Fruit fly (Drosophila melanogaster): Measurements from ENCODE around the gene TpnC73F.

TpnC73F gene

DNA sequence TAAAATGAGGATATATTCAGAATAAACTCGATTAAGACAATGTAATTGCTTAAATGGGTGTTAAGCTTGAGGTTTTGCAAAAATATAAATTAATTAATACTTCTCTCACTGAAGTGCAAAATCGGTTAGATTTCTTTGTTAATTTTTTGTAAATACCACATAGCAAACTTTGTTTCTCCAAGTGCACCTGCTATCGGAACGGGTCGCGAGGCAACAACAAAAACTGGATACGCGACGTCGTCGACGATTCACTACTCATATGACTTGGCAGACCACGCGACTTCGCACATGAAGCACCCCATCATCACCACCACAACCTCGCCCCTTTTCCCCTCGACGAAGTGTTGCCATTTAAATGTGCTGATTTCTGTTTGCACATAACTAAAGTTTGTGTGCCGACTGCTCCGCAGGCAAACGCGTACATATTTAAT, 38.8 kb upstream of the TpnC73F start (continued):
- TF ChIP-seq slou (GFP tag; optimal IDR thresholded peaks at IDR 0.05) (no peak), gro (GFP tag; optimal IDR thresholded peaks at IDR 0.05) (no peak), cg (GFP tag; optimal IDR thresholded peaks at IDR 0.05) (no peak), Blimp-1 (GFP tag; optimal IDR thresholded peaks at IDR 0.05) (no peak), CG15514 (GFP tag; optimal IDR thresholded peaks at IDR 0.05) (no peak), CG10267 (tag; optimal IDR thresholded peaks at IDR 0.05) (no peak), Neu2 (GFP tag; optimal IDR thresholded peaks at IDR 0.05; ENCODE audit: borderline replicate concordance) (no peak), Hr78 (GFP tag; optimal IDR thresholded peaks at IDR 0.05) (no peak), run (tag; optimal IDR thresholded peaks at IDR 0.05) (no peak), CG11696 (GFP tag; IDR thresholded peaks at IDR 0.05) (peak; percentile 31; the same call in 1 of the 2 replicates), kay (GFP tag; optimal IDR thresholded peaks at IDR 0.05) (no peak), CG9727 (GFP tag; optimal IDR thresholded peaks at IDR 0.05) (peak; percentile 7), CG2116 (GFP tag; optimal IDR thresholded peaks at IDR 0.05) (no peak), Poxn (GFP tag; IDR thresholded peaks at IDR 0.05) (no peak), pzg (GFP tag; optimal IDR thresholded peaks at IDR 0.05) (no peak), CG10209 (GFP tag; optimal IDR thresholded peaks at IDR 0.05) (peak; percentile 26), fd102C (GFP tag; optimal IDR thresholded peaks at IDR 0.05) (no peak), fd3F (GFP tag; optimal IDR thresholded peaks at IDR 0.05) (no peak), Hmr (GFP tag; optimal IDR thresholded peaks at IDR 0.05) (no peak), eyg (GFP tag; optimal IDR thresholded peaks at IDR 0.05) (no peak), ATbp (GFP tag; optimal IDR thresholded peaks at IDR 0.05) (no peak), dati (GFP tag; IDR thresholded peaks at IDR 0.05) (no peak), CG12659 (GFP tag; optimal IDR thresholded peaks at IDR 0.05) (peak; percentile 11), CG6765 (GFP tag; optimal IDR thresholded peaks at IDR 0.05) (no peak), pum (GFP tag; optimal IDR thresholded peaks at IDR 0.05) (no peak), CG2889 (GFP tag; IDR thresholded peaks at IDR 0.05) (no peak), Eip74EF (GFP tag; optimal IDR thresholded peaks at IDR 0.05) (no peak), unpg (GFP tag; optimal IDR thresholded peaks at IDR 0.05) (peak; percentile 42), BtbVII (GFP tag; optimal IDR thresholded peaks at IDR 0.05) (no peak), CG6683 (GFP tag; optimal IDR thresholded peaks at IDR 0.05) (no peak), gt (GFP tag; IDR thresholded peaks at IDR 0.05) (no peak), CG4854 (GFP tag; optimal IDR thresholded peaks at IDR 0.05) (no peak), trh (GFP tag; optimal IDR thresholded peaks at IDR 0.05) (no peak), ttk (GFP tag; IDR thresholded peaks at IDR 0.05) (peak; percentile 46), odd (GFP tag; optimal IDR thresholded peaks at IDR 0.05) (no peak), CG7987 (GFP tag; optimal IDR thresholded peaks at IDR 0.05) (no peak), E2f2 (GFP tag; IDR thresholded peaks at IDR 0.05) (peak; percentile 26; the same call in 1 of the 2 replicates), repo (GFP tag; optimal IDR thresholded peaks at IDR 0.05) (no peak), CG33213 (GFP tag; optimal IDR thresholded peaks at IDR 0.05) (no peak), toy (GFP tag; IDR thresholded peaks at IDR 0.05) (no peak), z (GFP tag; IDR thresholded peaks at IDR 0.05) (no peak), croc (GFP tag; conservative IDR thresholded peaks at IDR 0.05) (0 out of 3 replicates have a peak, but pooled peaks have one; percentile 13), Jarid2 (GFP tag; optimal IDR thresholded peaks at IDR 0.05) (no peak), sug (tag; optimal IDR thresholded peaks at IDR 0.05) (peak; percentile 49), Nf-YC (tag; optimal IDR thresholded peaks at IDR 0.05) (no peak), CG7928 (GFP tag; optimal IDR thresholded peaks at IDR 0.05) (no peak), CHES-1-like (GFP tag; optimal IDR thresholded peaks at IDR 0.05) (no peak), aop (GFP tag; IDR thresholded peaks at IDR 0.05) (no peak), CG2199 (GFP tag; IDR thresholded peaks at IDR 0.05) (peak; percentile 36; the same call in 1 of the 3 replicates), vnd (GFP tag; IDR thresholded peaks at IDR 0.05; ENCODE audit: partially characterized antibody) (no peak)
